Worm (Caenorhabditis elegans) whole organism, L1 larva: ENCODE results near the gene F55C10.5.

Experiments used
- C16A3.4 ChIP-seq: fragments of 150-350 bp; optimal IDR thresholded peaks from 2 replicates; lab custom pipeline; 2014; ENCODE audit warnings: missing biosample characterization, missing genetic modification characterization
- alr-1 ChIP-seq: fragments of 200-800 bp; sonication (Bioruptor generic); optimal IDR thresholded peaks from 2 replicates; lab custom pipeline; 2018; ENCODE audit warnings: borderline replicate concordance, mild to moderate bottlenecking, missing genetic modification characterization, missing compliant biosample characterization
- ama-1 ChIP-seq: fragments of 150-350 bp; optimal IDR thresholded peaks from 2 replicates; lab custom pipeline; 2014
- ceh-88 ChIP-seq: fragments of 200-800 bp; sonication (Bioruptor generic); IDR thresholded peaks from 2 replicates; pipeline ENCODE4 v1.3.6; 2022; ENCODE audit warnings: missing genetic modification characterization, missing compliant biosample characterization
- ceh-90 ChIP-seq: sonication (generic microtip); optimal IDR thresholded peaks from 2 replicates; lab custom pipeline; 2016; ENCODE audit warnings: missing genetic modification characterization, missing compliant biosample characterization
- efl-1 ChIP-seq, 4 experiments: fragments of 150-350 bp; optimal IDR thresholded peaks in 3 of 4; peaks in 1 of 4; 1 replicate in 1 of 4; 2 replicates in 3 of 4; lab custom pipeline; 2014; ENCODE audit warnings: missing biosample characterization in 2 of 4, missing genetic modification characterization in 2 of 4, missing genetic modification reagents in 2 of 4
- efl-3 ChIP-seq: fragments of 200-800 bp; sonication (Bioruptor generic); optimal IDR thresholded peaks from 2 replicates; lab custom pipeline; 2018; ENCODE audit warnings: mild to moderate bottlenecking, missing genetic modification characterization, missing compliant biosample characterization
- egl-13 ChIP-seq: sonication (generic microtip); optimal IDR thresholded peaks from 2 replicates; lab custom pipeline; 2016; ENCODE audit warnings: missing genotype, missing genetic modification reagents, missing genetic modification characterization, missing compliant biosample characterization
- elt-2 ChIP-seq: sonication (generic microtip); optimal IDR thresholded peaks from 2 replicates; lab custom pipeline; 2016; ENCODE audit warnings: missing genetic modification characterization, mild to moderate bottlenecking, inconsistent platforms, missing compliant biosample characterization, missing genetic modification reagents
- fkh-10 ChIP-seq: sonication (generic microtip); optimal IDR thresholded peaks from 2 replicates; lab custom pipeline; 2017; ENCODE audit warnings: missing biosample characterization, missing genetic modification reagents, missing genetic modification characterization
- fkh-4 ChIP-seq: sonication (generic microtip); optimal IDR thresholded peaks from 2 replicates; lab custom pipeline; 2016; ENCODE audit warnings: missing compliant biosample characterization, missing genetic modification characterization, borderline replicate concordance
- fkh-8 ChIP-seq: sonication (generic microtip); optimal IDR thresholded peaks from 2 replicates; lab custom pipeline; 2016; ENCODE audit warnings: mild to moderate bottlenecking, missing genetic modification characterization, missing compliant biosample characterization
- hlh-4 ChIP-seq: sonication (generic microtip); optimal IDR thresholded peaks from 2 replicates; lab custom pipeline; 2016; ENCODE audit warnings: mild to moderate bottlenecking, missing genetic modification characterization, missing compliant biosample characterization
- irx-1 ChIP-seq: sonication (generic microtip); optimal IDR thresholded peaks from 2 replicates; lab custom pipeline; 2016; ENCODE audit warnings: missing genetic modification characterization, missing compliant biosample characterization
- lin-35 ChIP-seq, 2 experiments: fragments of 150-350 bp; optimal IDR thresholded peaks; 2 replicates each; lab custom pipeline; 2014; ENCODE audit warnings: missing biosample characterization in 2 of 2, missing genetic modification characterization in 2 of 2, missing genetic modification reagents in 2 of 2
- lir-3 ChIP-seq: sonication (generic microtip); optimal IDR thresholded peaks from 2 replicates; lab custom pipeline; 2016; ENCODE audit warnings: mild to moderate bottlenecking, missing genetic modification characterization, moderate library complexity, missing compliant biosample characterization; ENCODE audit not compliant: poor library complexity
- mdl-1 ChIP-seq, 2 experiments: fragments of 150-350 bp; optimal IDR thresholded peaks; 2 replicates each; lab custom pipeline; 2014 to 2017; ENCODE audit warnings: missing biosample characterization in 2 of 2, missing genetic modification characterization in 2 of 2, inconsistent platforms in 1 of 2
- mef-2 ChIP-seq: fragments of 150-350 bp; optimal IDR thresholded peaks from 2 replicates; lab custom pipeline; 2014; ENCODE audit warnings: missing biosample characterization, missing genetic modification characterization
- nhr-12 ChIP-seq: sonication (generic microtip); optimal IDR thresholded peaks from 2 replicates; lab custom pipeline; 2017; ENCODE audit warnings: missing biosample characterization, missing genetic modification characterization
- nhr-19 ChIP-seq: fragments of 200-800 bp; sonication (Bioruptor generic); conservative IDR thresholded peaks from 2 replicates; pipeline ENCODE4 v1.3.6; 2022; ENCODE audit warnings: missing genetic modification characterization, missing compliant biosample characterization
- nhr-20 ChIP-seq: sonication (generic microtip); optimal IDR thresholded peaks from 2 replicates; lab custom pipeline; 2016; ENCODE audit warnings: mild to moderate bottlenecking, missing genetic modification characterization, missing compliant biosample characterization
- nhr-237 ChIP-seq: fragments of 150-350 bp; optimal IDR thresholded peaks from 2 replicates; lab custom pipeline; 2014; ENCODE audit warnings: missing biosample characterization, missing genetic modification characterization
- nhr-28 ChIP-seq: fragments of 150-350 bp; optimal IDR thresholded peaks from 2 replicates; lab custom pipeline; 2014; ENCODE audit warnings: missing biosample characterization, missing genetic modification characterization
- nhr-76 ChIP-seq: sonication (generic microtip); optimal IDR thresholded peaks from 2 replicates; lab custom pipeline; 2017; ENCODE audit warnings: missing biosample characterization, missing genetic modification characterization
- nhr-85 ChIP-seq: sonication (generic microtip); peaks from one replicate; lab custom pipeline; 2016; ENCODE audit warnings: missing genetic modification characterization, inconsistent platforms, missing compliant biosample characterization
- nhr-90 ChIP-seq: sonication (generic microtip); optimal IDR thresholded peaks from 2 replicates; lab custom pipeline; 2016; ENCODE audit warnings: mild to moderate bottlenecking, missing genetic modification characterization, missing compliant biosample characterization; ENCODE audit not compliant: poor library complexity
- pax-3 ChIP-seq: fragments of 200-800 bp; sonication (Bioruptor generic); optimal IDR thresholded peaks from 2 replicates; lab custom pipeline; 2018; ENCODE audit warnings: mild to moderate bottlenecking, missing genetic modification characterization, moderate library complexity, missing compliant biosample characterization
- pqm-1 ChIP-seq: sonication (generic microtip); optimal IDR thresholded peaks from 3 replicates; lab custom pipeline; 2017; ENCODE audit warnings: missing biosample characterization, missing genetic modification characterization
- rnt-1 ChIP-seq: sonication (generic microtip); optimal IDR thresholded peaks from 2 replicates; lab custom pipeline; 2016; ENCODE audit warnings: mild to moderate bottlenecking, missing genetic modification characterization, moderate library complexity, missing compliant biosample characterization
- skn-1 ChIP-seq: fragments of 150-350 bp; optimal IDR thresholded peaks from 2 replicates; lab custom pipeline; 2014; ENCODE audit warnings: missing biosample characterization, missing genetic modification characterization
- snu-23 ChIP-seq: sonication (generic microtip); optimal IDR thresholded peaks from 2 replicates; lab custom pipeline; 2016; ENCODE audit warnings: missing genetic modification characterization, missing compliant biosample characterization
- sptf-1 ChIP-seq: fragments of 150-350 bp; optimal IDR thresholded peaks from 2 replicates; lab custom pipeline; 2014; ENCODE audit warnings: missing biosample characterization, missing genetic modification characterization
- sup-37 ChIP-seq: fragments of 200-800 bp; sonication (Bioruptor generic); optimal IDR thresholded peaks from 2 replicates; lab custom pipeline; 2018; ENCODE audit warnings: mild to moderate bottlenecking, missing genetic modification characterization, missing compliant biosample characterization
- swsn-7 ChIP-seq: sonication (generic microtip); optimal IDR thresholded peaks from 2 replicates; lab custom pipeline; 2016; ENCODE audit warnings: missing genetic modification characterization, missing compliant biosample characterization
- tbx-2 ChIP-seq: sonication (generic microtip); optimal IDR thresholded peaks from 2 replicates; lab custom pipeline; 2016; ENCODE audit warnings: missing genetic modification characterization, missing compliant biosample characterization
- tlp-1 ChIP-seq: fragments of 150-350 bp; optimal IDR thresholded peaks from 2 replicates; lab custom pipeline; 2014; ENCODE audit warnings: missing biosample characterization, missing genetic modification characterization
- unc-130 ChIP-seq: fragments of 150-350 bp; optimal IDR thresholded peaks from 2 replicates; lab custom pipeline; 2017; ENCODE audit warnings: missing biosample characterization, missing genetic modification characterization, inconsistent platforms
- unc-30 ChIP-seq: sonication (generic microtip); optimal IDR thresholded peaks from 2 replicates; lab custom pipeline; 2017; ENCODE audit warnings: missing biosample characterization, missing genetic modification characterization
- unc-62 ChIP-seq: fragments of 150-350 bp; optimal IDR thresholded peaks from 2 replicates; lab custom pipeline; 2014; ENCODE audit warnings: missing biosample characterization, missing genetic modification reagents, missing genetic modification characterization
- unc-98 ChIP-seq: fragments of 200-800 bp; sonication (Bioruptor generic); IDR thresholded peaks from 2 replicates; pipeline ENCODE4 v1.3.6; 2022; ENCODE audit warnings: missing genetic modification characterization, missing compliant biosample characterization
- xbp-1 ChIP-seq: sonication (generic microtip); optimal IDR thresholded peaks from 2 replicates; lab custom pipeline; 2016; ENCODE audit warnings: missing genetic modification characterization, missing compliant biosample characterization
- zag-1 ChIP-seq: fragments of 150-350 bp; optimal IDR thresholded peaks from 2 replicates; lab custom pipeline; 2014; ENCODE audit warnings: missing biosample characterization, missing genetic modification characterization
- ztf-4 ChIP-seq: fragments of 150-350 bp; optimal IDR thresholded peaks from 2 replicates; lab custom pipeline; 2014; ENCODE audit warnings: missing biosample characterization, missing genetic modification characterization

F55C10.5 gene

DNA sequence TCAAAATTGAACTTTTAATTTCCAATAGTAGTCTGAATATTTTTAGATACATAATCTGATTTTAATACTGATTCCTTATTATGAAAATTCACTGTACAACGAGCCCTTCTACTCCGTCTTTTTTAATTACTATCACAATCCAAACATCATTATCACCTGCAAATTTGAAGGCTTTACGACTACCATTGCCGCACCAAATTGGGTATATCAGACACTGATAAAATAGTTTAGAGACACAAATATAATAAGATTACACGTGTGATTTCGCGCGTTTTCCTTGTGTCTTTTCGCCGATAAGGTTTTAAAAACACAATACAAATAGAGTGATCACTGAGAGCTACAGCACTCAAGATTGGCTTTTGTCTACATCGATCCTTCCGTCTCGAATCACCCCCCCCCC, 20.2 kb downstream of the F55C10.5 start:
- TF ChIP-seq elt-2 (tag; lab: Kevin White, UChicago) (peak; percentile 92), tlp-1 (tag; lab: Kevin White, UChicago) (peak; percentile 82), efl-3 (GFP tag; lab: Kevin White, UChicago) (no peak), pqm-1 (tag; lab: Kevin White, UChicago) (peak; percentile 74)

DNA sequence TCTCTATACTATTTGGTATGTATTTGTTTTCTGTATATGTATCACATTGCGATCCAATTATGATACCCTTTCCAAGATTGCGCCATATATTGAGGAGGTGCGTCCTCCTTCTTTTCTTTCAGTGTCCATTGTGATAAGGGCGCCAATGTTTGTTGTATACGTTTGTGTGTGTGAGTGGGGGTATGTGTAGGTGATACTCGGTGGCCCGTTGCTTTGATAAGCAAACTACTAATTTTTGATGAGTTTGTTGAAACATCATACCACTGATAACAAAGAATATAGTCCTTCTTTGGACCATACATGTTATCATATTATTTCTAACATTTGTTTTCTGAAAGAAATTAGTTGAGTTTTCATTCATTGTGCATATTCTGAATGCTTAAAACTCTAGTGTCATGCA, 20.8 kb downstream of the F55C10.5 start:
- no peak for TF ChIP-seq nhr-19 (GFP tag; lab: Robert Waterston, UW)
- TF ChIP-seq fkh-10 (GFP tag; lab: Kevin White, UChicago) = no peak
- no peak for TF ChIP-seq efl-3 (GFP tag; lab: Kevin White, UChicago)
- no peak for TF ChIP-seq skn-1
- TF ChIP-seq pax-3 (tag; lab: Kevin White, UChicago) = no peak
- TF ChIP-seq egl-13 = no peak
- peak; percentile 52 for TF ChIP-seq pqm-1 (tag; lab: Kevin White, UChicago)
- peak; percentile 90 for TF ChIP-seq elt-2 (tag; lab: Kevin White, UChicago)
- peak in 1 of 2 experiments; percentile 20 for TF ChIP-seq lin-35 (GFP tag; optimal IDR thresholded peaks at IDR 0.05; lab: Kevin White, UChicago)
- TF ChIP-seq C16A3.4 (tag; lab: Kevin White, UChicago) = no peak

DNA sequence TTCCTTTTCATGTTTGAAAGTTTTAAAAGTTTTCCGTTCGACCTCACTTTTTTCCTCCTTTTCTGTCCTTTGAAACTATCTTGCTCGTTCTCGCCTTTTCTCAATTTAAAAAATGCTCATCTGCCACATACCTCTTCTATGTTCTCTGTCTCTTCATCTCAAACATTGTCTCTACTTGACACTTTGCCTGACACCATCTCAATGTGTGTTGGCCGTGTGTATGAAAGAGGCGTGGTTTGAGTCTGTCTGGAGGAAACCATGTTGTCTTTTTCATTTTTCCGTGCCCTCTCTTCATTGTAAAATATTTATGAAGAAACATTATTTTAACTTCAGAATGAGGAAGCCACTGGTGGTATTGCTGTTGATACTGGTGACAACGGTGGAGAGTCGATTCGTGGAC, 24.3 kb downstream of the F55C10.5 start, which contains the start of gene K03B8.6:
K03B8.6 (plus strand) TSS at position 334 of the 400 bp plus-strand sequence.
- TF ChIP-seq nhr-19 (GFP tag; lab: Robert Waterston, UW) (no peak), snu-23 (no peak), ceh-88 (no peak), mdl-1 (tag; optimal IDR thresholded peaks at IDR 0.05; lab: Kevin White, UChicago) (no peak), fkh-4 (tag; lab: Kevin White, UChicago) (no peak), tlp-1 (tag; lab: Kevin White, UChicago) (no peak), unc-98 (GFP tag; lab: Robert Waterston, UW) (no peak), unc-62 (GFP tag; lab: Kevin White, UChicago) (no peak)

DNA sequence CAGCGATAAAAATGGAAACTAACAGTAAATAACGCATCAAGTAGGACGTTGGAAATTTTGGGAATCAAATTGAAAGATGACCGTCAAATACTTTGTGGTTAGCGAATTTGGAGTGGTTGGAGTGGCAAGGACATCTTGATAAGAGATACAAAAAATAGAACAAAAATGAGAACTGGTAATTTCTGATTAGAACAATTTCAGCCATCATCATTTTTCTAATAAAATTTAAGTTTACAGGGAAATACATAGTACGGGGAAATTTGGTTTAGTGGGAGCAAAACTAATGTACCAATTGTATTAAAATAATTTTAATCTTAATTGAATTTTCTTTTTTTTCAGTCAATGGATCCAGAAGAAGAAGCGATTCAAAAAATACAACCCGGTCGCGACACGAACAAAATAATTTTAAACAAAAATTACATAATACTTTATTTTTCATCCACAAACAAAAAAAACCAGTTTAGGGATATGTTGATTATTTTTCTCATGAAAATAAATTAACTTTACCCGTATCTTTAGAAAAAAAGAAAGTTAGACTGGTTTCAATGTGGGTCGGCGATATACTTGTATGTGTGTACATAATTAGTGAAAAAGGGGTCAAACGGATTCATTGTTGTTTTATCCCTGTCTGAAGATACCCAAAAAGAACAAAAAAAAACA, 28.1 kb downstream of the F55C10.5 start, which contains the start of the genes K03B8.8 and grl-3:
K03B8.8 (minus strand) TSS at position 101 of the 660 bp plus-strand sequence.
grl-3 (plus strand) TSS at position 610 of the 660 bp plus-strand sequence.
- TF ChIP-seq egl-13 (no peak), ama-1 (no peak), swsn-7 (no peak), mef-2 (tag; lab: Kevin White, UChicago) (no peak), ceh-90 (tag; lab: Kevin White, UChicago) (no peak), tlp-1 (tag; lab: Kevin White, UChicago) (no peak), hlh-4 (tag; lab: Kevin White, UChicago) (no peak), nhr-76 (tag; lab: Kevin White, UChicago) (no peak), sptf-1 (tag; lab: Kevin White, UChicago) (no peak), nhr-20 (tag; lab: Kevin White, UChicago) (no peak), nhr-237 (no peak), xbp-1 (tag; lab: Kevin White, UChicago) (no peak), unc-30 (tag; lab: Kevin White, UChicago) (no peak)

DNA sequence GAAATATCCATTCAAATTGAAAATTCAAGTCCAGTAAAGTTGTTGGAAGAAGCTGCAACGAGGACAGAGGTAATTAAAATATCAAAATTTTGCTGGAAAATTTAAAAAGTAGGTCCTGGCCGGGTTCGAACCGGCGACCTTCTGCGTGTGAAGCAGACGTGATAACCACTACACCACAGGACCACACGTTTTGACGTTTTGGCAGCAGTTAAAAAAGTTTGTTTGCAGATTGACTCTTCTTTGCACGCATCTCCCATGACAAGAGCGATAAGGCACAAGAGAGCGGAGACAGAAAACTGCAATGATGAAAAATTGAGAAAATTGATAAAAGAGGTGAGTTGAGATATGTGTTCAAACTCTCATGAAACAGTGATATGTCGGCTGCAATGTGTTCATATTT, 29.2 kb downstream of the F55C10.5 start:
- TF ChIP-seq unc-130 (peak; percentile 41), nhr-28 (tag; lab: Kevin White, UChicago) (no peak), C16A3.4 (tag; lab: Kevin White, UChicago) (peak; percentile 19), hlh-4 (tag; lab: Kevin White, UChicago) (no peak), alr-1 (tag; lab: Kevin White, UChicago) (no peak), nhr-12 (tag; lab: Kevin White, UChicago) (no peak), irx-1 (tag; lab: Kevin White, UChicago) (no peak), tbx-2 (no peak), swsn-7 (peak; percentile 42), lir-3 (tag; lab: Kevin White, UChicago) (no peak), nhr-90 (peak; percentile 61), skn-1 (peak; percentile 33), fkh-8 (no peak), rnt-1 (tag; lab: Kevin White, UChicago) (peak; percentile 71), mdl-1 (tag; optimal IDR thresholded peaks at IDR 0.05; lab: Kevin White, UChicago) (peak in 1 of 2 experiments; percentile 59), nhr-85 (peak; percentile 78), efl-1 (optimal IDR thresholded peaks at IDR 0.05; lab: Kevin White, UChicago) (peak; percentile 11 to 46), efl-1 (GFP tag; optimal IDR thresholded peaks at IDR 0.05 in 1 of 2; lab: Kevin White, UChicago) (peak; percentile 23 to 93), nhr-19 (GFP tag; lab: Robert Waterston, UW) (peak; percentile 73), ztf-4 (no peak), zag-1 (tag; lab: Kevin White, UChicago) (no peak), sup-37 (GFP tag; lab: Kevin White, UChicago) (peak; percentile 9)
